Worm (Caenorhabditis elegans) whole organism, late embryonic: Measurements from ENCODE around the gene fbxb-55.

Source experiments
- C38D4.7 ChIP-seq: fragments of 200-800 bp; sonication (Bioruptor generic); optimal IDR thresholded peaks from 2 replicates; lab custom pipeline; 2018; ENCODE audit warnings: mild to moderate bottlenecking, missing genetic modification characterization, moderate library complexity, missing compliant biosample characterization
- F13H6.1 ChIP-seq: sonication (generic microtip); optimal IDR thresholded peaks from 2 replicates; lab custom pipeline; 2016; ENCODE audit warnings: missing genetic modification characterization, missing compliant biosample characterization
- K02D7.2 ChIP-seq: sonication (generic microtip); optimal IDR thresholded peaks from 2 replicates; lab custom pipeline; 2017; ENCODE audit warnings: mild to moderate bottlenecking, missing genetic modification characterization, missing compliant biosample characterization
- K09A11.1 ChIP-seq: sonication (generic microtip); optimal IDR thresholded peaks from 2 replicates; lab custom pipeline; 2017; ENCODE audit warnings: antibody characterized with exemption, mild to moderate bottlenecking, missing genetic modification characterization, missing compliant biosample characterization; ENCODE audit not compliant: insufficient read depth
- ahr-1 ChIP-seq: sonication (generic microtip); optimal IDR thresholded peaks from 2 replicates; lab custom pipeline; 2016; ENCODE audit warnings: missing genetic modification characterization, missing compliant biosample characterization
- ama-1 ChIP-seq: fragments of 150-350 bp; optimal IDR thresholded peaks from 2 replicates; lab custom pipeline; 2014
- ceh-14 ChIP-seq: sonication (generic microtip); optimal IDR thresholded peaks from 2 replicates; lab custom pipeline; 2016; ENCODE audit warnings: missing genotype, missing genetic modification characterization, missing compliant biosample characterization
- ceh-18 ChIP-seq: sonication (generic microtip); optimal IDR thresholded peaks from 2 replicates; lab custom pipeline; 2016; ENCODE audit warnings: missing genetic modification characterization, missing compliant biosample characterization
- ceh-19 ChIP-seq: fragments of 200-800 bp; sonication (Bioruptor generic); optimal IDR thresholded peaks from 2 replicates; lab custom pipeline; 2018; ENCODE audit warnings: mild to moderate bottlenecking, missing genetic modification characterization, missing compliant biosample characterization
- ceh-2 ChIP-seq: sonication (generic microtip); optimal IDR thresholded peaks from 2 replicates; lab custom pipeline; 2016; ENCODE audit warnings: missing genotype, missing genetic modification characterization, missing compliant biosample characterization
- ceh-22 ChIP-seq: sonication (generic microtip); optimal IDR thresholded peaks from 2 replicates; lab custom pipeline; 2017; ENCODE audit warnings: missing biosample characterization, missing genetic modification characterization
- ceh-24 ChIP-seq: sonication (generic microtip); optimal IDR thresholded peaks from 2 replicates; lab custom pipeline; 2016; ENCODE audit warnings: mild to moderate bottlenecking, missing genetic modification characterization, missing compliant biosample characterization
- ceh-31 ChIP-seq: sonication (generic microtip); optimal IDR thresholded peaks from 2 replicates; lab custom pipeline; 2016; ENCODE audit warnings: missing genetic modification characterization, missing compliant biosample characterization
- ceh-34 ChIP-seq: sonication (generic microtip); optimal IDR thresholded peaks from 2 replicates; lab custom pipeline; 2016; ENCODE audit warnings: mild to moderate bottlenecking, missing genetic modification characterization, missing compliant biosample characterization
- ceh-45 ChIP-seq: fragments of 200-800 bp; sonication (Bioruptor generic); IDR thresholded peaks from 2 replicates; pipeline ENCODE4 v1.3.6; 2022; ENCODE audit warnings: missing genetic modification reagents, missing genetic modification characterization, missing compliant biosample characterization
- ceh-48 ChIP-seq: sonication (generic microtip); optimal IDR thresholded peaks from 2 replicates; lab custom pipeline; 2016; ENCODE audit warnings: missing genetic modification characterization, inconsistent platforms, missing compliant biosample characterization
- ceh-6 ChIP-seq: fragments of 200-800 bp; sonication (Bioruptor generic); optimal IDR thresholded peaks from 2 replicates; lab custom pipeline; 2018; ENCODE audit warnings: mild to moderate bottlenecking, missing genetic modification characterization, missing compliant biosample characterization
- ceh-9 ChIP-seq: sonication (generic microtip); optimal IDR thresholded peaks from 2 replicates; lab custom pipeline; 2016; ENCODE audit warnings: mild to moderate bottlenecking, missing genetic modification characterization, inconsistent platforms, missing compliant biosample characterization
- che-1 ChIP-seq: sonication (generic microtip); optimal IDR thresholded peaks from 2 replicates; lab custom pipeline; 2016; ENCODE audit warnings: mild to moderate bottlenecking, missing genetic modification characterization, missing compliant biosample characterization
- dmd-4 ChIP-seq: sonication (generic microtip); optimal IDR thresholded peaks from 2 replicates; lab custom pipeline; 2016; ENCODE audit warnings: borderline replicate concordance, missing genetic modification characterization, missing compliant biosample characterization
- dve-1 ChIP-seq: sonication (generic microtip); optimal IDR thresholded peaks from 2 replicates; lab custom pipeline; 2017; ENCODE audit warnings: antibody characterized with exemption, mild to moderate bottlenecking, missing genetic modification characterization, missing compliant biosample characterization
- elt-2 ChIP-seq: sonication (generic microtip); optimal IDR thresholded peaks from 2 replicates; lab custom pipeline; 2016; ENCODE audit warnings: missing genetic modification reagents, missing genetic modification characterization, missing compliant biosample characterization
- elt-4 ChIP-seq: sonication (generic microtip); optimal IDR thresholded peaks from 2 replicates; lab custom pipeline; 2016; ENCODE audit warnings: missing genetic modification characterization, missing compliant biosample characterization
- ets-4 ChIP-seq: sonication (generic microtip); optimal IDR thresholded peaks from 2 replicates; lab custom pipeline; 2016; ENCODE audit warnings: missing genetic modification characterization, missing compliant biosample characterization
- fkh-10 ChIP-seq: fragments of 150-350 bp; optimal IDR thresholded peaks from 2 replicates; lab custom pipeline; 2014; ENCODE audit warnings: missing biosample characterization, missing genetic modification reagents, missing genetic modification characterization
- fkh-6 ChIP-seq: sonication (generic microtip); optimal IDR thresholded peaks from 2 replicates; lab custom pipeline; 2016; ENCODE audit warnings: missing genetic modification characterization, missing compliant biosample characterization
- hlh-13 ChIP-seq: fragments of 200-800 bp; sonication (Bioruptor generic); optimal IDR thresholded peaks from 2 replicates; lab custom pipeline; 2018; ENCODE audit warnings: mild to moderate bottlenecking, missing genetic modification characterization, missing compliant biosample characterization
- hlh-15 ChIP-seq: sonication (generic microtip); optimal IDR thresholded peaks from 2 replicates; lab custom pipeline; 2016; ENCODE audit warnings: missing genetic modification characterization, missing compliant biosample characterization
- hlh-30 ChIP-seq: sonication (generic microtip); optimal IDR thresholded peaks from 2 replicates; lab custom pipeline; 2017; ENCODE audit warnings: antibody characterized with exemption, missing genetic modification characterization, missing compliant biosample characterization; ENCODE audit not compliant: insufficient read depth
- lim-6 ChIP-seq: sonication (generic microtip); optimal IDR thresholded peaks from 2 replicates; lab custom pipeline; 2016; ENCODE audit warnings: missing genetic modification characterization, missing compliant biosample characterization
- lin-11 ChIP-seq: fragments of 200-800 bp; sonication (Bioruptor generic); optimal IDR thresholded peaks from 2 replicates; lab custom pipeline; 2018; ENCODE audit warnings: mild to moderate bottlenecking, missing genetic modification characterization, missing compliant biosample characterization
- madf-2 ChIP-seq: sonication (generic microtip); optimal IDR thresholded peaks from 2 replicates; lab custom pipeline; 2017; ENCODE audit warnings: missing genetic modification characterization, missing compliant biosample characterization
- mec-3 ChIP-seq: sonication (generic microtip); optimal IDR thresholded peaks from 2 replicates; lab custom pipeline; 2016; ENCODE audit warnings: borderline replicate concordance, missing genetic modification characterization, missing compliant biosample characterization
- nfya-1 ChIP-seq: sonication (generic microtip); optimal IDR thresholded peaks from 2 replicates; lab custom pipeline; 2017; ENCODE audit warnings: missing genetic modification characterization, mild to moderate bottlenecking, missing compliant biosample characterization, antibody characterized with exemption, moderate library complexity
- nhr-11 ChIP-seq: fragments of 150-350 bp; optimal IDR thresholded peaks from 2 replicates; lab custom pipeline; 2014; ENCODE audit warnings: missing biosample characterization, missing genetic modification characterization
- npax-4 ChIP-seq: sonication (generic microtip); optimal IDR thresholded peaks from 2 replicates; lab custom pipeline; 2016; ENCODE audit warnings: missing genetic modification characterization, missing compliant biosample characterization
- odd-2 ChIP-seq: sonication (generic microtip); optimal IDR thresholded peaks from 2 replicates; lab custom pipeline; 2017; ENCODE audit warnings: antibody characterized with exemption, mild to moderate bottlenecking, missing genetic modification characterization, missing compliant biosample characterization
- pag-3 ChIP-seq: sonication (generic microtip); optimal IDR thresholded peaks from 2 replicates; lab custom pipeline; 2016; ENCODE audit warnings: missing compliant biosample characterization, missing genetic modification characterization, borderline replicate concordance
- pax-1 ChIP-seq: fragments of 150-350 bp; optimal IDR thresholded peaks from 2 replicates; lab custom pipeline; 2014; ENCODE audit warnings: missing biosample characterization, missing genetic modification characterization
- pha-2 ChIP-seq: sonication (generic microtip); optimal IDR thresholded peaks from 2 replicates; lab custom pipeline; 2017; ENCODE audit warnings: mild to moderate bottlenecking, missing genetic modification characterization, missing compliant biosample characterization
- pha-4 ChIP-seq: fragments of 150-350 bp; optimal IDR thresholded peaks from 2 replicates; lab custom pipeline; 2018; ENCODE audit warnings: missing biosample characterization, missing genetic modification reagents, missing genetic modification characterization
- pqm-1 ChIP-seq: sonication (generic microtip); optimal IDR thresholded peaks from 2 replicates; lab custom pipeline; 2016; ENCODE audit warnings: missing genetic modification characterization, missing compliant biosample characterization
- pros-1 ChIP-seq: fragments of 150-350 bp; optimal IDR thresholded peaks from 2 replicates; lab custom pipeline; 2014; ENCODE audit warnings: missing biosample characterization, missing genetic modification reagents, missing genetic modification characterization
- ref-2 ChIP-seq: sonication (generic microtip); optimal IDR thresholded peaks from 2 replicates; lab custom pipeline; 2016; ENCODE audit warnings: missing genetic modification characterization, missing compliant biosample characterization
- sdc-2 ChIP-seq: sonication (generic microtip); optimal IDR thresholded peaks from 2 replicates; lab custom pipeline; 2016; ENCODE audit warnings: missing genotype, missing genetic modification characterization, missing compliant biosample characterization
- sox-2 ChIP-seq: fragments of 200-800 bp; sonication (Bioruptor generic); IDR thresholded peaks from 2 replicates; pipeline ENCODE4 v1.3.6; 2022; ENCODE audit warnings: missing genetic modification reagents, missing genetic modification characterization, missing compliant biosample characterization
- sox-4 ChIP-seq: sonication (generic microtip); optimal IDR thresholded peaks from 2 replicates; lab custom pipeline; 2017; ENCODE audit warnings: mild to moderate bottlenecking, missing genetic modification characterization, inconsistent platforms, missing compliant biosample characterization
- tbx-2 ChIP-seq: sonication (generic microtip); optimal IDR thresholded peaks from 2 replicates; lab custom pipeline; 2016; ENCODE audit warnings: missing genetic modification characterization, missing compliant biosample characterization
- tbx-7 ChIP-seq: sonication (generic microtip); optimal IDR thresholded peaks from 2 replicates; lab custom pipeline; 2016; ENCODE audit warnings: missing genotype, missing genetic modification characterization, missing compliant biosample characterization
- ttx-3 ChIP-seq: sonication (generic microtip); optimal IDR thresholded peaks from 2 replicates; lab custom pipeline; 2016; ENCODE audit warnings: missing genetic modification reagents, missing genetic modification characterization, missing compliant biosample characterization
- unc-3 ChIP-seq, 2 experiments: fragments of 200-800 bp in 1 of 2; sonication (Bioruptor generic) in 1 of 2; sonication (generic microtip) in 1 of 2; conservative IDR thresholded peaks in 1 of 2; optimal IDR thresholded peaks in 1 of 2; 2 replicates each; pipeline versions ENCODE4 v1.3.6 to Lab custom; 2016 to 2022; ENCODE audit warnings: missing compliant biosample characterization in 2 of 2, missing genetic modification characterization in 2 of 2, missing genetic modification reagents in 1 of 2
- unc-42 ChIP-seq: sonication (generic microtip); optimal IDR thresholded peaks from 2 replicates; lab custom pipeline; 2016; ENCODE audit warnings: missing genotype, missing genetic modification characterization, missing compliant biosample characterization
- ztf-16 ChIP-seq: sonication (generic microtip); optimal IDR thresholded peaks from 2 replicates; lab custom pipeline; 2017; ENCODE audit warnings: missing genetic modification characterization, missing compliant biosample characterization

The fbxb-55 gene

DNA sequence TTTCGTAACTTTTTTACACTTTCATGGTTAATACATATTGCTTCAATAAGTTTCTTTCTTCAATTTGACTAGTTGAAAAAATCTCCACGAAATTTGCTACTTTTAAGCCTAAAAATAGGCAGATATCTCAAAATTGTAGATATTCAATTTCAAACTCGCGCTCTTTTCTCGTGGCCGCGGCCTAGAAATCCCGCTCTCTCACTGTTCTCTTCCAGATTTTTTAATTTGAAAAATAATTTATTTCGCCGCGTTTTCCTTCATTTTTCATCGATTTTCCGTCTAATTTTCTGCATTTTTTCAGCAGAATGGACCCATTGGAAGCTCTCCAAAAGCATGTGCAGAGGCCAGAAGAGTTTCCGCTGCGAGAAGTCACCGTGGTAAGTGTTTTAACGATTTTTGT, 26.3 kb upstream of the fbxb-55 start, which contains the start of gene cdc-73:
cdc-73 (plus strand) TSS at position 302 of the 400 bp plus-strand sequence.
- TF ChIP-seq mec-3 (no peak), ceh-48 (tag; lab: Kevin White, UChicago) (no peak), ref-2 (tag; lab: Kevin White, UChicago) (peak; percentile 33), K02D7.2 (tag; lab: Kevin White, UChicago) (no peak), C38D4.7 (GFP tag; lab: Kevin White, UChicago) (no peak), ceh-24 (tag; lab: Kevin White, UChicago) (no peak), npax-4 (tag; lab: Kevin White, UChicago) (no peak), sdc-2 (tag; lab: Kevin White, UChicago) (no peak), F13H6.1 (tag; lab: Kevin White, UChicago) (no peak), hlh-13 (no peak), tbx-7 (tag; lab: Kevin White, UChicago) (peak; percentile 72), ttx-3 (no peak), pha-4 (tag; lab: Kevin White, UChicago) (no peak), fkh-10 (no peak), ceh-22 (tag; lab: Kevin White, UChicago) (no peak), pqm-1 (tag; lab: Kevin White, UChicago) (no peak), pros-1 (tag; lab: Kevin White, UChicago) (no peak), ceh-19 (GFP tag; lab: Kevin White, UChicago) (no peak), odd-2 (tag; lab: Kevin White, UChicago) (no peak), sox-4 (no peak), fkh-6 (tag; lab: Kevin White, UChicago) (peak; percentile 8), pha-2 (no peak), ceh-14 (tag; lab: Kevin White, UChicago) (peak; percentile 55), pax-1 (tag; lab: Kevin White, UChicago) (no peak), hlh-15 (tag; lab: Kevin White, UChicago) (no peak), unc-42 (tag; lab: Kevin White, UChicago) (peak; percentile 3), che-1 (no peak), dve-1 (tag; lab: Kevin White, UChicago) (no peak), ceh-6 (GFP tag; lab: Kevin White, UChicago) (no peak), ama-1 (lab: Kevin White, UChicago) (no peak), ztf-16 (no peak), ahr-1 (peak; percentile 50), ceh-18 (tag; lab: Kevin White, UChicago) (no peak), elt-4 (no peak), ceh-31 (tag; lab: Kevin White, UChicago) (peak; percentile 87), lin-11 (tag; lab: Kevin White, UChicago) (no peak), unc-3 (GFP tag; conservative IDR thresholded peaks at IDR 0.05; lab: Robert Waterston, UW) (no peak), unc-3 (tag; optimal IDR thresholded peaks at IDR 0.05; lab: Kevin White, UChicago) (no peak), ceh-34 (tag; lab: Kevin White, UChicago) (peak; percentile 5), pag-3 (tag; lab: Kevin White, UChicago) (peak; percentile 9), elt-2 (tag; lab: Kevin White, UChicago) (peak; percentile 36), hlh-30 (tag; lab: Kevin White, UChicago) (no peak), sox-2 (GFP tag; lab: Robert Waterston, UW) (no peak), K09A11.1 (tag; lab: Kevin White, UChicago) (no peak), ceh-2 (tag; lab: Kevin White, UChicago) (peak; percentile 74), ets-4 (peak; percentile 80), madf-2 (tag; lab: Kevin White, UChicago) (no peak), nhr-11 (no peak), nfya-1 (no peak), lim-6 (tag; lab: Kevin White, UChicago) (peak; percentile 2), ceh-9 (tag; lab: Kevin White, UChicago) (no peak), ceh-45 (no peak), tbx-2 (tag; lab: Kevin White, UChicago) (peak; percentile 72), dmd-4 (tag; lab: Kevin White, UChicago) (no peak)
